Fruit fly (Drosophila melanogaster) whole organism, embryonic: ENCODE data around the gene Srg3.

Experiments
- CG10147 ChIP-seq: fragments of 200-800 bp; sonication (Bioruptor generic); optimal IDR thresholded peaks from 2 replicates; lab custom pipeline; 2019; ENCODE audit warnings: missing biosample characterization, mild to moderate bottlenecking, missing genetic modification characterization, moderate library complexity
- CG10543 ChIP-seq: fragments of 200-800 bp; sonication (Bioruptor generic); optimal IDR thresholded peaks from 3 replicates; lab custom pipeline; 2017; ENCODE audit warnings: missing biosample characterization, mild to moderate bottlenecking, missing genetic modification characterization, moderate library complexity
- CG12236 ChIP-seq: fragments of 200-800 bp; sonication (Bioruptor generic); optimal IDR thresholded peaks from 2 replicates; lab custom pipeline; 2016; ENCODE audit warnings: missing biosample characterization, missing genetic modification characterization
- CG13296 ChIP-seq: fragments of 200-800 bp; sonication (Bioruptor generic); optimal IDR thresholded peaks from 3 replicates; lab custom pipeline; 2018; ENCODE audit warnings: missing biosample characterization, mild to moderate bottlenecking, missing genetic modification characterization
- CG13775 ChIP-seq: fragments of 200-800 bp; sonication (Bioruptor generic); optimal IDR thresholded peaks from 3 replicates; lab custom pipeline; 2017; ENCODE audit warnings: missing biosample characterization, mild to moderate bottlenecking, missing genetic modification characterization
- CG15269 ChIP-seq: fragments of 200-800 bp; sonication (Bioruptor generic); optimal IDR thresholded peaks from 2 replicates; lab custom pipeline; 2018; ENCODE audit warnings: missing biosample characterization, mild to moderate bottlenecking, missing genetic modification characterization, moderate library complexity
- CG16813 ChIP-seq: fragments of 200-800 bp; sonication (Bioruptor generic); IDR thresholded peaks from 3 replicates; pipeline ENCODE4 v1.3.6; 2022; ENCODE audit warnings: missing biosample characterization, missing genetic modification characterization; ENCODE audit not compliant: partially characterized antibody
- CG17385 ChIP-seq: fragments of 200-800 bp; sonication (Bioruptor generic); optimal IDR thresholded peaks from 3 replicates; lab custom pipeline; 2018; ENCODE audit warnings: missing biosample characterization, mild to moderate bottlenecking, missing genetic modification characterization
- CG17829 ChIP-seq: fragments of 200-800 bp; optimal IDR thresholded peaks from 2 replicates; lab custom pipeline; 2019; ENCODE audit warnings: missing biosample characterization, mild to moderate bottlenecking, missing genetic modification characterization, moderate library complexity
- CG1792 ChIP-seq: fragments of 200-800 bp; sonication (Bioruptor generic); optimal IDR thresholded peaks from 2 replicates; lab custom pipeline; 2016; ENCODE audit warnings: missing biosample characterization, missing genetic modification characterization
- CG2129 ChIP-seq: fragments of 200-800 bp; sonication (Bioruptor generic); IDR thresholded peaks from 2 replicates; pipeline ENCODE4 v1.3.6; 2022; ENCODE audit warnings: missing biosample characterization, missing genetic modification characterization; ENCODE audit not compliant: partially characterized antibody
- CG31224 ChIP-seq: fragments of 200-800 bp; sonication (Bioruptor generic); IDR thresholded peaks from 2 replicates; pipeline ENCODE4 v1.3.6; 2022; ENCODE audit warnings: missing biosample characterization, missing genetic modification characterization
- CG3163 ChIP-seq: fragments of 200-800 bp; sonication (Bioruptor generic); optimal IDR thresholded peaks from 3 replicates; lab custom pipeline; 2016; ENCODE audit warnings: missing biosample characterization, missing genetic modification characterization
- CG32532 ChIP-seq: fragments of 200-800 bp; sonication (Bioruptor generic); IDR thresholded peaks from 2 replicates; pipeline ENCODE4 v1.3.6; 2022; ENCODE audit warnings: missing biosample characterization, missing genetic modification characterization
- CG32767 ChIP-seq: fragments of 200-800 bp; sonication (Bioruptor generic); IDR thresholded peaks from 2 replicates; pipeline ENCODE4 v1.3.6; 2022; ENCODE audit warnings: missing biosample characterization, missing genetic modification characterization
- CG33557 ChIP-seq: fragments of 200-800 bp; sonication (Bioruptor generic); optimal IDR thresholded peaks from 2 replicates; lab custom pipeline; 2019; ENCODE audit warnings: missing biosample characterization, mild to moderate bottlenecking, missing genetic modification characterization, moderate library complexity
- CG3726 ChIP-seq: fragments of 200-800 bp; sonication (Bioruptor generic); IDR thresholded peaks from 3 replicates; pipeline ENCODE4, ENCODE4 v1.3.6; 2022; ENCODE audit warnings: missing biosample characterization, missing genetic modification characterization
- CG4707 ChIP-seq: fragments of 200-800 bp; sonication (Bioruptor generic); optimal IDR thresholded peaks from 2 replicates; lab custom pipeline; 2018; ENCODE audit warnings: missing biosample characterization, mild to moderate bottlenecking, missing genetic modification characterization, moderate library complexity
- CG7963 ChIP-seq: fragments of 200-800 bp; sonication (Bioruptor generic); IDR thresholded peaks from 3 replicates; pipeline ENCODE4 v1.3.6; 2022; ENCODE audit warnings: missing biosample characterization, missing genetic modification characterization; ENCODE audit not compliant: partially characterized antibody
- CoRest ChIP-seq: fragments of 200-800 bp; sonication (Bioruptor generic); optimal IDR thresholded peaks from 3 replicates; lab custom pipeline; 2018; ENCODE audit warnings: missing biosample characterization, mild to moderate bottlenecking, missing genetic modification characterization, moderate library complexity
- D19B ChIP-seq: fragments of 200-800 bp; sonication (Bioruptor generic); optimal IDR thresholded peaks from 2 replicates; lab custom pipeline; 2017; ENCODE audit warnings: missing biosample characterization, mild to moderate bottlenecking, missing genetic modification characterization
- Dbx ChIP-seq: fragments of 200-800 bp; sonication (Bioruptor generic); IDR thresholded peaks from 3 replicates; pipeline ENCODE4 v1.3.6; 2022; ENCODE audit warnings: missing biosample characterization, missing genetic modification characterization
- Deaf1 ChIP-seq: fragments of 200-800 bp; optimal IDR thresholded peaks from 3 replicates; lab custom pipeline; 2019; ENCODE audit warnings: missing biosample characterization, mild to moderate bottlenecking, missing genetic modification characterization, moderate library complexity
- Ets65A ChIP-seq: fragments of 200-800 bp; sonication (Bioruptor generic); peaks from one replicate; lab custom pipeline; 2016; ENCODE audit warnings: missing biosample characterization, missing genetic modification characterization
- HHEX ChIP-seq: fragments of 200-800 bp; sonication (Bioruptor generic); optimal IDR thresholded peaks from 3 replicates; lab custom pipeline; 2017; ENCODE audit warnings: missing biosample characterization, mild to moderate bottlenecking, missing genetic modification characterization, missing genetic modification reagents
- Lhr ChIP-seq: fragments of 200-800 bp; sonication (Bioruptor generic); optimal IDR thresholded peaks from 3 replicates; lab custom pipeline; 2017; ENCODE audit warnings: mild to moderate bottlenecking, missing biosample characterization, missing genetic modification reagents, missing genetic modification characterization
- Lim3 ChIP-seq: fragments of 200-800 bp; sonication (Bioruptor generic); IDR thresholded peaks from 2 replicates; pipeline ENCODE4 v1.3.6; 2022; ENCODE audit warnings: missing biosample characterization, missing genetic modification characterization
- Max ChIP-seq: fragments of 200-800 bp; sonication (Bioruptor generic); optimal IDR thresholded peaks from 2 replicates; lab custom pipeline; 2016; ENCODE audit warnings: missing biosample characterization, mild to moderate bottlenecking, missing genetic modification characterization
- Med ChIP-seq: fragments of 200-800 bp; sonication (Bioruptor generic); peaks from one replicate; lab custom pipeline; 2016; ENCODE audit warnings: missing biosample characterization, missing genetic modification characterization, mild to moderate bottlenecking, inconsistent platforms, moderate library complexity
- Nf-YA ChIP-seq: fragments of 200-800 bp; sonication (Bioruptor generic); IDR thresholded peaks from 2 replicates; pipeline ENCODE4 v1.3.6; 2022; ENCODE audit warnings: missing biosample characterization, missing genetic modification characterization
- Rfx ChIP-seq: fragments of 200-800 bp; sonication (Bioruptor generic); IDR thresholded peaks from 2 replicates; pipeline ENCODE4 v1.3.6; 2022; ENCODE audit warnings: missing biosample characterization, missing genetic modification characterization
- Side ChIP-seq: fragments of 200-800 bp; sonication (Bioruptor generic); optimal IDR thresholded peaks from 2 replicates; lab custom pipeline; 2016; ENCODE audit warnings: missing biosample characterization, missing genetic modification characterization
- ara ChIP-seq: fragments of 200-800 bp; sonication (Bioruptor generic); IDR thresholded peaks from 2 replicates; pipeline ENCODE4 v1.3.6; 2022; ENCODE audit warnings: missing biosample characterization, missing genetic modification characterization
- chinmo ChIP-seq: fragments of 200-800 bp; sonication (Bioruptor generic); IDR thresholded peaks from 4 replicates; pipeline ENCODE4 v1.3.6; 2022; ENCODE audit warnings: missing biosample characterization, missing genetic modification characterization; ENCODE audit not compliant: partially characterized antibody
- chm ChIP-seq: fragments of 200-800 bp; sonication (Bioruptor generic); IDR thresholded peaks from 2 replicates; pipeline ENCODE4 v1.3.6; 2022; ENCODE audit warnings: missing biosample characterization, missing genetic modification characterization
- cwo ChIP-seq: fragments of 200-800 bp; sonication (Bioruptor generic); optimal IDR thresholded peaks from 3 replicates; lab custom pipeline; 2017; ENCODE audit warnings: missing biosample characterization, missing genetic modification characterization, mild to moderate bottlenecking, moderate library complexity, missing genetic modification reagents
- danr ChIP-seq: fragments of 200-800 bp; sonication (Bioruptor generic); IDR thresholded peaks from 2 replicates; pipeline ENCODE4 v1.3.6; 2022; ENCODE audit warnings: missing biosample characterization, missing genetic modification characterization
- exex ChIP-seq: fragments of 200-800 bp; sonication (Bioruptor generic); optimal IDR thresholded peaks from 4 replicates; lab custom pipeline; 2018; ENCODE audit warnings: missing biosample characterization, mild to moderate bottlenecking, missing genetic modification characterization, moderate library complexity
- hb ChIP-seq: fragments of 200-800 bp; sonication (Bioruptor generic); IDR thresholded peaks from 3 replicates; pipeline ENCODE4 v1.3.6; 2022; ENCODE audit warnings: missing biosample characterization, missing genetic modification characterization; ENCODE audit not compliant: partially characterized antibody
- her ChIP-seq: fragments of 200-800 bp; sonication (Bioruptor generic); optimal IDR thresholded peaks from 2 replicates; lab custom pipeline; 2016; ENCODE audit warnings: missing biosample characterization, missing genetic modification characterization
- inv ChIP-seq: fragments of 200-800 bp; sonication (Bioruptor generic); IDR thresholded peaks from 2 replicates; pipeline ENCODE4 v1.3.6; 2022; ENCODE audit warnings: missing biosample characterization, missing genetic modification characterization; ENCODE audit not compliant: partially characterized antibody
- kni ChIP-seq: fragments of 200-800 bp; sonication (Bioruptor generic); optimal IDR thresholded peaks from 3 replicates; lab custom pipeline; 2017; ENCODE audit warnings: mild to moderate bottlenecking, missing biosample characterization, missing genetic modification reagents, missing genetic modification characterization
- lilli ChIP-seq: fragments of 200-800 bp; sonication (Bioruptor generic); optimal IDR thresholded peaks from 3 replicates; lab custom pipeline; 2016; ENCODE audit warnings: missing biosample characterization, missing genetic modification characterization
- mam ChIP-seq: fragments of 200-800 bp; sonication (Bioruptor generic); optimal IDR thresholded peaks from 3 replicates; lab custom pipeline; 2016; ENCODE audit warnings: missing biosample characterization, missing genetic modification characterization
- pho ChIP-seq: fragments of 200-800 bp; sonication (Bioruptor generic); optimal IDR thresholded peaks from 2 replicates; lab custom pipeline; 2016; ENCODE audit warnings: missing biosample characterization, missing genetic modification characterization
- scrt ChIP-seq: fragments of 200-800 bp; sonication (Bioruptor generic); optimal IDR thresholded peaks from 2 replicates; lab custom pipeline; 2018; ENCODE audit warnings: missing biosample characterization, mild to moderate bottlenecking, missing genetic modification characterization, moderate library complexity
- sug ChIP-seq: fragments of 200-800 bp; optimal IDR thresholded peaks from 2 replicates; lab custom pipeline; 2019; ENCODE audit warnings: missing biosample characterization, mild to moderate bottlenecking, missing genetic modification characterization, moderate library complexity

The Srg3 gene

dm6 chr3L:9435831-9436230 lies 7.2 kb upstream of the Srg3 start (continued):
- TF ChIP-seq pho (GFP tag; lab: Kevin White, UChicago), result no peak
- TF ChIP-seq chm, result 0 out of 2 replicates have a peak, but pooled peaks have one; percentile 19
- TF ChIP-seq kni (GFP tag; lab: Kevin White, UChicago), result no peak
- TF ChIP-seq CG10543 (GFP tag; lab: Kevin White, UChicago), result peak; percentile 17
- peak; percentile 3 for TF ChIP-seq cwo
- peak; percentile 85 for TF ChIP-seq Deaf1
- TF ChIP-seq scrt (GFP tag; lab: Kevin White, UChicago), result no peak
- peak; percentile 14; the same call in 1 of the 2 replicates for TF ChIP-seq Nf-YA
- no peak for TF ChIP-seq CG32532 (GFP tag; lab: Robert Waterston, UW)
- peak; percentile 55 for TF ChIP-seq sug

DNA sequence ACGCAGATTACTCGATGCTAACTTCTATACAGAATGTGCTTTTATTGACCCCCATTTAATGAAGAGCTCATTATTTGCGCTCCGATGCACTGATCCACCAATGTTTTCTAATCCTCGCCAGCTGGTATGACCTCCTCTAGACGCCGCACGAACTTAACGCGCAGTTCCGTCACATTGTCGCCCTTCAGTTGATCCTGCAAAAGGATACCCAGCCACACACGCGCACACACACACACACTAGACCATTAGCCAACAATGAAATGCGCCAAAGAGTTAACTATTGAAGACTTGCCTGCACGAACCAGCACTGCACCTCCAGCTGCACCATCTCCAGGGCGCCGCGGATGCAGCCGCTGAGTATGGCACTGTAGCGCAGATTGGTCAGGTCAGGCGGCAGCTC lies 4.2 kb upstream of the Srg3 start:
- TF ChIP-seq Med (GFP tag; lab: Kevin White, UChicago) (peak; percentile 63), Lhr (GFP tag; lab: Kevin White, UChicago) (no peak), lilli (GFP tag; lab: Kevin White, UChicago) (no peak), CG1792 (GFP tag; lab: Kevin White, UChicago) (no peak), CG3163 (no peak), CG32767 (GFP tag; lab: Robert Waterston, UW) (no peak), HHEX (GFP tag; lab: Kevin White, UChicago) (no peak), hb (GFP tag; lab: Robert Waterston, UW) (0 out of 3 replicates have a peak, but pooled peaks have one; percentile 28), danr (GFP tag; lab: Robert Waterston, UW) (no peak), CG12236 (GFP tag; lab: Kevin White, UChicago) (no peak), Ets65A (GFP tag; lab: Kevin White, UChicago) (peak; percentile 68), CG17385 (no peak), D19B (GFP tag; lab: Kevin White, UChicago) (no peak), CG10147 (no peak), chinmo (GFP tag; lab: Robert Waterston, UW) (0 out of 4 replicates have a peak, but pooled peaks have one; percentile 29), CG16813 (GFP tag; lab: Robert Waterston, UW) (0 out of 3 replicates have a peak, but pooled peaks have one; percentile 36), CG13775 (GFP tag; lab: Kevin White, UChicago) (no peak), CG31224 (GFP tag; lab: Robert Waterston, UW) (no peak)

dm6 chr3L:9441907-9442479 lies 1.0 kb upstream of the Srg3 start, which contains the start of the genes Bet3 and Nf-YA:
Gene Bet3 (minus strand): TSS chr3L:9442267.
Gene Nf-YA (minus strand): TSS chr3L:9442267.
- TF ChIP-seq inv (GFP tag; lab: Robert Waterston, UW) (peak; percentile 79), CG13296 (GFP tag; lab: Kevin White, UChicago) (peak; percentile 0), Ets65A (GFP tag; lab: Kevin White, UChicago) (peak; percentile 97), CG17829 (tag; lab: Kevin White, UChicago) (peak; percentile 52), Dbx (GFP tag; lab: Robert Waterston, UW) (peak; percentile 57; the same call in 1 of the 3 replicates), Lim3 (GFP tag; lab: Robert Waterston, UW) (no peak), CoRest (peak; percentile 61), CG15269 (peak; percentile 39), her (peak; percentile 36), mam (peak; percentile 90), CG7963 (GFP tag; lab: Robert Waterston, UW) (peak; percentile 72; the same call in 2 of the 3 replicates), CG33557 (GFP tag; lab: Kevin White, UChicago) (no peak), Rfx (peak; percentile 76), ara (GFP tag; lab: Robert Waterston, UW) (peak; percentile 55; the same call in 1 of the 2 replicates), CG17385 (peak; percentile 8), CG2129 (GFP tag; lab: Robert Waterston, UW) (peak; percentile 73), CG3726 (GFP tag; lab: Robert Waterston, UW) (no peak), CG4707 (GFP tag; lab: Kevin White, UChicago) (no peak), Max (GFP tag; lab: Kevin White, UChicago) (no peak), Side (peak; percentile 8), exex (tag; lab: Kevin White, UChicago) (no peak)
